Fruit fly (Drosophila melanogaster) whole organism, embryonic: ENCODE results near the gene Pgant7.
A peak's percentile ranks its signal among the peaks of the same experiment; 100 is the strongest.

Experiments used
- Asciz ChIP-seq: fragments of 200-800 bp; sonication (Bioruptor generic); optimal IDR thresholded peaks from 2 replicates; lab custom pipeline; 2017; ENCODE audit warnings: missing biosample characterization, mild to moderate bottlenecking, missing genetic modification characterization, missing genetic modification reagents
- Bdp1 ChIP-seq: fragments of 200-800 bp; sonication (Bioruptor generic); optimal IDR thresholded peaks from 3 replicates; lab custom pipeline; 2016; ENCODE audit warnings: missing biosample characterization, missing genetic modification characterization
- C15 ChIP-seq: fragments of 200-800 bp; sonication (Bioruptor generic); IDR thresholded peaks from 3 replicates; pipeline ENCODE4 v1.3.6; 2022; ENCODE audit warnings: missing biosample characterization, missing genetic modification characterization
- CG10321 ChIP-seq: fragments of 200-800 bp; sonication (Bioruptor generic); IDR thresholded peaks from 2 replicates; pipeline ENCODE4 v1.3.6; 2022; ENCODE audit warnings: missing biosample characterization, missing genetic modification characterization
- CG10431 ChIP-seq: fragments of 200-800 bp; sonication (Bioruptor generic); optimal IDR thresholded peaks from 3 replicates; lab custom pipeline; 2018; ENCODE audit warnings: missing biosample characterization, mild to moderate bottlenecking, missing genetic modification characterization
- CG11723 ChIP-seq: fragments of 200-800 bp; sonication (Bioruptor generic); optimal IDR thresholded peaks from 2 replicates; lab custom pipeline; 2017; ENCODE audit warnings: missing biosample characterization, mild to moderate bottlenecking, missing genetic modification characterization
- CG12071 ChIP-seq: fragments of 200-800 bp; sonication (Bioruptor generic); optimal IDR thresholded peaks from 3 replicates; lab custom pipeline; 2018; ENCODE audit warnings: missing biosample characterization, mild to moderate bottlenecking, missing genetic modification characterization
- CG12104 ChIP-seq: fragments of 200-800 bp; sonication (Bioruptor generic); optimal IDR thresholded peaks from 3 replicates; lab custom pipeline; 2016; ENCODE audit warnings: missing biosample characterization, missing genetic modification characterization
- CG12942 ChIP-seq: fragments of 200-800 bp; sonication (Bioruptor generic); optimal IDR thresholded peaks from 3 replicates; lab custom pipeline; 2016; ENCODE audit warnings: missing biosample characterization, missing genetic modification characterization
- CG14050 ChIP-seq: fragments of 200-800 bp; sonication (Bioruptor generic); IDR thresholded peaks from 3 replicates; pipeline ENCODE4 v1.3.6; 2022; ENCODE audit warnings: missing biosample characterization, missing genetic modification characterization
- CG14441 ChIP-seq: fragments of 200-800 bp; sonication (Bioruptor generic); IDR thresholded peaks from 2 replicates; pipeline ENCODE4 v1.3.6; 2022; ENCODE audit warnings: missing biosample characterization, missing genetic modification characterization
- CG14710 ChIP-seq: fragments of 200-800 bp; sonication (Bioruptor generic); optimal IDR thresholded peaks from 3 replicates; lab custom pipeline; 2019; ENCODE audit warnings: missing biosample characterization, mild to moderate bottlenecking, missing genetic modification characterization, moderate library complexity
- CG1529 ChIP-seq: fragments of 200-800 bp; sonication (Bioruptor generic); optimal IDR thresholded peaks from 3 replicates; lab custom pipeline; 2018; ENCODE audit warnings: missing biosample characterization, missing genetic modification characterization
- CG1602 ChIP-seq: fragments of 200-800 bp; sonication (Bioruptor generic); optimal IDR thresholded peaks from 3 replicates; lab custom pipeline; 2016; ENCODE audit warnings: missing biosample characterization, missing genetic modification characterization
- CG16815 ChIP-seq: fragments of 200-800 bp; sonication (Bioruptor generic); optimal IDR thresholded peaks from 3 replicates; lab custom pipeline; 2017; ENCODE audit warnings: missing biosample characterization, mild to moderate bottlenecking, missing genetic modification characterization
- CG2678 ChIP-seq: fragments of 200-800 bp; sonication (Bioruptor generic); optimal IDR thresholded peaks from 3 replicates; lab custom pipeline; 2019; ENCODE audit warnings: missing biosample characterization, mild to moderate bottlenecking, missing genetic modification characterization, moderate library complexity
- CG31388 ChIP-seq: fragments of 200-800 bp; sonication (Bioruptor generic); optimal IDR thresholded peaks from 2 replicates; lab custom pipeline; 2016; ENCODE audit warnings: missing biosample characterization, missing genetic modification characterization
- CG4328 ChIP-seq: fragments of 200-800 bp; sonication (Bioruptor generic); optimal IDR thresholded peaks from 3 replicates; lab custom pipeline; 2017; ENCODE audit warnings: missing biosample characterization, missing genetic modification reagents, missing genetic modification characterization
- CG4707 ChIP-seq: fragments of 200-800 bp; sonication (Bioruptor generic); optimal IDR thresholded peaks from 2 replicates; lab custom pipeline; 2018; ENCODE audit warnings: missing biosample characterization, mild to moderate bottlenecking, missing genetic modification characterization, moderate library complexity
- CG5953 ChIP-seq: fragments of 200-800 bp; sonication (Bioruptor generic); IDR thresholded peaks from 2 replicates; pipeline ENCODE4 v1.3.6; 2022; ENCODE audit warnings: missing biosample characterization, missing genetic modification characterization
- CG7839 ChIP-seq: fragments of 200-800 bp; sonication (Bioruptor generic); optimal IDR thresholded peaks from 3 replicates; lab custom pipeline; 2018; ENCODE audit warnings: missing biosample characterization, mild to moderate bottlenecking, missing genetic modification characterization, moderate library complexity
- Chrac-16 ChIP-seq: fragments of 200-800 bp; sonication (Bioruptor generic); optimal IDR thresholded peaks from 3 replicates; lab custom pipeline; 2016; ENCODE audit warnings: missing biosample characterization, missing genetic modification characterization
- CkIIα-i1 ChIP-seq: fragments of 200-800 bp; sonication (Bioruptor generic); IDR thresholded peaks from 2 replicates; pipeline ENCODE4 v1.3.6; 2022; ENCODE audit warnings: missing biosample characterization, missing genetic modification characterization
- Dip3 ChIP-seq: fragments of 200-800 bp; sonication (Bioruptor generic); optimal IDR thresholded peaks from 3 replicates; lab custom pipeline; 2016; ENCODE audit warnings: missing biosample characterization, missing genetic modification characterization
- E2f1 ChIP-seq: fragments of 200-800 bp; sonication (Bioruptor generic); IDR thresholded peaks from 2 replicates; pipeline ENCODE4 v1.3.6; 2022; ENCODE audit warnings: missing biosample characterization, missing genetic modification characterization
- HHEX ChIP-seq: fragments of 200-800 bp; sonication (Bioruptor generic); optimal IDR thresholded peaks from 3 replicates; lab custom pipeline; 2017; ENCODE audit warnings: missing biosample characterization, mild to moderate bottlenecking, missing genetic modification characterization, missing genetic modification reagents
- HmgD ChIP-seq: fragments of 200-800 bp; sonication (Bioruptor generic); optimal IDR thresholded peaks from 3 replicates; lab custom pipeline; 2016; ENCODE audit warnings: missing biosample characterization, missing genetic modification characterization
- Hr3 ChIP-seq: fragments of 200-800 bp; sonication (Bioruptor generic); optimal IDR thresholded peaks from 3 replicates; lab custom pipeline; 2016; ENCODE audit warnings: missing biosample characterization, missing genetic modification characterization
- Hr39 ChIP-seq: fragments of >200 bp; optimal IDR thresholded peaks from 2 replicates; lab custom pipeline; 2017
- Lim3 ChIP-seq: fragments of 200-800 bp; sonication (Bioruptor generic); IDR thresholded peaks from 2 replicates; pipeline ENCODE4 v1.3.6; 2022; ENCODE audit warnings: missing biosample characterization, missing genetic modification characterization
- MBD-R2 ChIP-seq: fragments of 200-800 bp; sonication (Bioruptor generic); IDR thresholded peaks from 2 replicates; pipeline ENCODE4 v1.3.6; 2022; ENCODE audit warnings: missing biosample characterization, missing genetic modification characterization
- Mrtf ChIP-seq: fragments of 200-800 bp; sonication (Bioruptor generic); IDR thresholded peaks from 3 replicates; pipeline ENCODE4 v1.3.6; 2022; ENCODE audit warnings: missing biosample characterization, missing genetic modification characterization
- Neu2 ChIP-seq: fragments of 200-800 bp; sonication (Bioruptor generic); optimal IDR thresholded peaks from 3 replicates; lab custom pipeline; 2016; ENCODE audit warnings: missing biosample characterization, missing genetic modification characterization, borderline replicate concordance
- Optix ChIP-seq: fragments of 200-800 bp; sonication (Bioruptor generic); IDR thresholded peaks from 3 replicates; pipeline ENCODE4 v1.3.6; 2022; ENCODE audit warnings: missing biosample characterization, missing genetic modification characterization
- Pdp1 ChIP-seq, 2 experiments: fragments of 200-800 bp; sonication (Bioruptor generic); optimal IDR thresholded peaks; 3 replicates each; lab custom pipeline; 2016; ENCODE audit warnings: missing biosample characterization in 2 of 2, missing genetic modification characterization in 2 of 2, mild to moderate bottlenecking in 1 of 2, moderate library complexity in 1 of 2
- Sin3A ChIP-seq: fragments of >200 bp; optimal IDR thresholded peaks from 2 replicates; lab custom pipeline; 2018
- Usf ChIP-seq: fragments of 200-800 bp; sonication (Bioruptor generic); optimal IDR thresholded peaks from 2 replicates; lab custom pipeline; 2017; ENCODE audit warnings: missing genotype, missing biosample characterization, missing genetic modification characterization
- Xbp1 ChIP-seq: fragments of 200-800 bp; sonication (Bioruptor generic); optimal IDR thresholded peaks from 3 replicates; lab custom pipeline; 2016; ENCODE audit warnings: missing biosample characterization, mild to moderate bottlenecking, missing genetic modification characterization
- ara ChIP-seq: fragments of 200-800 bp; sonication (Bioruptor generic); IDR thresholded peaks from 2 replicates; pipeline ENCODE4 v1.3.6; 2022; ENCODE audit warnings: missing biosample characterization, missing genetic modification characterization
- cas ChIP-seq: fragments of 200-800 bp; sonication (Bioruptor generic); IDR thresholded peaks from 2 replicates; pipeline ENCODE4 v1.3.6; 2022; ENCODE audit warnings: missing biosample characterization, missing genetic modification characterization
- corto ChIP-seq: fragments of 200-800 bp; sonication (Bioruptor generic); optimal IDR thresholded peaks from 2 replicates; lab custom pipeline; 2016; ENCODE audit warnings: missing biosample characterization, mild to moderate bottlenecking, missing genetic modification characterization, moderate library complexity
- dm ChIP-seq: fragments of 200-800 bp; sonication (Bioruptor generic); optimal IDR thresholded peaks from 3 replicates; lab custom pipeline; 2016; ENCODE audit warnings: missing biosample characterization, missing genetic modification characterization
- dmrt99B ChIP-seq: fragments of 200-800 bp; sonication (Bioruptor generic); optimal IDR thresholded peaks from 2 replicates; lab custom pipeline; 2018; ENCODE audit warnings: missing biosample characterization, mild to moderate bottlenecking, missing genetic modification characterization, moderate library complexity
- kay ChIP-seq: fragments of 200-800 bp; sonication (Bioruptor generic); optimal IDR thresholded peaks from 2 replicates; lab custom pipeline; 2016; ENCODE audit warnings: missing biosample characterization, missing genetic modification characterization
- lab ChIP-seq: fragments of 200-800 bp; sonication (Bioruptor generic); optimal IDR thresholded peaks from 3 replicates; lab custom pipeline; 2017; ENCODE audit warnings: missing biosample characterization, missing genetic modification characterization, mild to moderate bottlenecking, moderate library complexity, missing genetic modification reagents
- onecut ChIP-seq: fragments of 200-800 bp; sonication (Bioruptor generic); IDR thresholded peaks from 2 replicates; pipeline ENCODE4 v1.3.6; 2022; ENCODE audit warnings: missing biosample characterization, missing genetic modification characterization
- pfk ChIP-seq: fragments of 200-800 bp; sonication (Bioruptor generic); optimal IDR thresholded peaks from 2 replicates; lab custom pipeline; 2018; ENCODE audit warnings: missing biosample characterization, mild to moderate bottlenecking, missing genetic modification characterization, moderate library complexity
- pum ChIP-seq: fragments of 200-800 bp; sonication (Bioruptor generic); optimal IDR thresholded peaks from 2 replicates; lab custom pipeline; 2016; ENCODE audit warnings: missing biosample characterization, missing genetic modification characterization
- rib ChIP-seq: fragments of 200-800 bp; sonication (Bioruptor generic); IDR thresholded peaks from 2 replicates; pipeline ENCODE4 v1.3.6; 2022; ENCODE audit warnings: missing biosample characterization, missing genetic modification characterization
- run ChIP-seq: fragments of 200-800 bp; sonication (Bioruptor generic); optimal IDR thresholded peaks from 3 replicates; lab custom pipeline; 2018; ENCODE audit warnings: missing biosample characterization, mild to moderate bottlenecking, missing genetic modification characterization
- sd ChIP-seq: fragments of 200-800 bp; sonication (Bioruptor generic); optimal IDR thresholded peaks from 3 replicates; lab custom pipeline; 2018; ENCODE audit warnings: missing biosample characterization, mild to moderate bottlenecking, missing genetic modification characterization, moderate library complexity
- ssp ChIP-seq: fragments of 200-800 bp; sonication (Bioruptor generic); IDR thresholded peaks from 2 replicates; pipeline ENCODE4 v1.3.6; 2022; ENCODE audit warnings: missing biosample characterization, missing genetic modification characterization
- usp ChIP-seq: fragments of >200 bp; optimal IDR thresholded peaks from 2 replicates; lab custom pipeline; 2017; ENCODE audit warnings: missing biosample characterization, missing genetic modification characterization

Pgant7 gene

dm6 chrX:18533308-18533707 is 33.5 kb upstream of the Pgant7 start (continued):
- no peak for TF ChIP-seq Neu2 (GFP tag; lab: Kevin White, UChicago)
- peak; percentile 35 for TF ChIP-seq CG2678
- TF ChIP-seq pfk (GFP tag; lab: Kevin White, UChicago) = no peak
- TF ChIP-seq dmrt99B = peak; percentile 56
- no peak; the same call in 1 of the 2 replicates for TF ChIP-seq onecut
- peak; percentile 7 for TF ChIP-seq corto (GFP tag; lab: Kevin White, UChicago)
- peak; percentile 41 for TF ChIP-seq Xbp1 (GFP tag; lab: Kevin White, UChicago)
- no peak for TF ChIP-seq cas (GFP tag; lab: Robert Waterston, UW)
- no peak for TF ChIP-seq lab (GFP tag; lab: Kevin White, UChicago)
- TF ChIP-seq CG10321 (GFP tag; lab: Robert Waterston, UW) = no peak
- no peak for TF ChIP-seq CG10431
- no peak for TF ChIP-seq CkIIα-i1
- TF ChIP-seq CG1529 = peak; percentile 15
- peak; percentile 13 for TF ChIP-seq CG16815
- TF ChIP-seq CG4328 = no peak
- TF ChIP-seq E2f1 (GFP tag; lab: Robert Waterston, UW) = no peak
- no peak for TF ChIP-seq Asciz (GFP tag; lab: Kevin White, UChicago)
- no peak for TF ChIP-seq sd (tag; lab: Kevin White, UChicago)
- TF ChIP-seq Hr3 (GFP tag; lab: Kevin White, UChicago) = peak; percentile 41
- no peak for TF ChIP-seq Hr39 (lab: Kevin White, UChicago)
- TF ChIP-seq usp = no peak
- no peak for TF ChIP-seq ssp (GFP tag; lab: Robert Waterston, UW)
- TF ChIP-seq rib (GFP tag; lab: Robert Waterston, UW) = no peak
- no peak for TF ChIP-seq dm (GFP tag; lab: Kevin White, UChicago)
- TF ChIP-seq MBD-R2 (GFP tag; lab: Robert Waterston, UW) = no peak
- no peak for TF ChIP-seq CG14050 (GFP tag; lab: Robert Waterston, UW)
- TF ChIP-seq CG5953 (GFP tag; lab: Robert Waterston, UW) = no peak
- TF ChIP-seq run (tag; lab: Kevin White, UChicago) = no peak
- no peak for TF ChIP-seq Dip3 (GFP tag; lab: Kevin White, UChicago)
- TF ChIP-seq Sin3A (lab: Kevin White, UChicago) = no peak
- TF ChIP-seq C15 (GFP tag; lab: Robert Waterston, UW) = no peak
- TF ChIP-seq CG4707 (GFP tag; lab: Kevin White, UChicago) = peak; percentile 91
- no peak for TF ChIP-seq CG1602 (GFP tag; lab: Kevin White, UChicago)
- no peak for TF ChIP-seq ara (GFP tag; lab: Robert Waterston, UW)
- no peak for TF ChIP-seq Usf
- TF ChIP-seq CG12104 = no peak
- peak; percentile 29 for TF ChIP-seq kay (GFP tag; lab: Kevin White, UChicago)
- no peak for TF ChIP-seq CG11723 (GFP tag; lab: Kevin White, UChicago)
- TF ChIP-seq Mrtf = no peak
- TF ChIP-seq pum = no peak
- TF ChIP-seq Bdp1 = no peak
- peak; percentile 7 for TF ChIP-seq Chrac-16 (GFP tag; lab: Kevin White, UChicago)
- TF ChIP-seq CG7839 = peak; percentile 59
- TF ChIP-seq CG14710 (tag; lab: Kevin White, UChicago) = peak; percentile 14
- TF ChIP-seq CG14441 (GFP tag; lab: Robert Waterston, UW) = no peak
- no peak for TF ChIP-seq CG12071 (GFP tag; lab: Kevin White, UChicago)
- peak in 1 of 2 experiments; percentile 59 for TF ChIP-seq Pdp1 (GFP tag; optimal IDR thresholded peaks at IDR 0.05; lab: Kevin White, UChicago)
- no peak for TF ChIP-seq CG31388
- TF ChIP-seq HHEX (GFP tag; lab: Kevin White, UChicago) = no peak
- TF ChIP-seq HmgD (GFP tag; lab: Kevin White, UChicago) = no peak
- no peak for TF ChIP-seq Lim3 (GFP tag; lab: Robert Waterston, UW)
- TF ChIP-seq CG12942 (GFP tag; lab: Kevin White, UChicago) = no peak
- no peak for TF ChIP-seq Optix
